Fruit fly (Drosophila melanogaster) whole organism: ENCODE results near the gene muc.

Experiments used
- CG8478 ChIP-seq: fragments of >200 bp; optimal IDR thresholded peaks from 2 replicates; lab custom pipeline; 2018; ENCODE audit warnings: inconsistent platforms
- Dll ChIP-seq: fragments of >200 bp; optimal IDR thresholded peaks from 2 replicates; lab custom pipeline; 2017
- EcR ChIP-seq, 2 experiments: fragments of >200 bp; optimal IDR thresholded peaks; 2 replicates each; lab custom pipeline; 2017; ENCODE audit warnings: missing biosample characterization in 2 of 2, missing genetic modification characterization in 2 of 2, missing genetic modification reagents in 2 of 2
- pan ChIP-seq: fragments of >200 bp; optimal IDR thresholded peaks from 2 replicates; lab custom pipeline; 2017
- psq ChIP-seq: fragments of >200 bp; optimal IDR thresholded peaks from 2 replicates; lab custom pipeline; 2017
- usp ChIP-seq: fragments of >200 bp; optimal IDR thresholded peaks from 2 replicates; lab custom pipeline; 2017; ENCODE audit warnings: missing biosample characterization, missing genetic modification characterization, mixed read lengths

- TF ChIP-seq psq (lab: Kevin White, UChicago), result no peak
- TF ChIP-seq Dll (lab: Kevin White, UChicago), result no peak
- no peak for TF ChIP-seq CG8478 (lab: Kevin White, UChicago)
- no peak for TF ChIP-seq pan (lab: Kevin White, UChicago)
- no peak for TF ChIP-seq usp
- TF ChIP-seq EcR (GFP tag; optimal IDR thresholded peaks at IDR 0.05; lab: Kevin White, UChicago), result no peak
Observed at dm6 chr2L:7433957-7434736, 7.5 kb downstream of the muc start.
